Worm (Caenorhabditis elegans) whole organism, L4 larva: ENCODE data around the gene cest-31.

Source experiments
- F10B5.3 ChIP-seq: sonication (generic microtip); optimal IDR thresholded peaks from 2 replicates; lab custom pipeline; 2016; ENCODE audit warnings: mild to moderate bottlenecking, missing genetic modification characterization, missing compliant biosample characterization
- F26F4.8 ChIP-seq: fragments of 200-800 bp; sonication (Bioruptor generic); conservative IDR thresholded peaks from 2 replicates; pipeline ENCODE4 v1.3.6; 2022; ENCODE audit warnings: missing genetic modification characterization, missing compliant biosample characterization
- F37D6.2 ChIP-seq: sonication (generic microtip); optimal IDR thresholded peaks from 2 replicates; lab custom pipeline; 2016; ENCODE audit warnings: mild to moderate bottlenecking, missing genetic modification characterization, missing compliant biosample characterization
- F44E2.7 ChIP-seq: fragments of 200-800 bp; sonication (Bioruptor generic); IDR thresholded peaks from 2 replicates; pipeline ENCODE4 v2.1.2; 2022; ENCODE audit warnings: missing genetic modification characterization, missing compliant biosample characterization
- F49E8.2 ChIP-seq: sonication (generic microtip); optimal IDR thresholded peaks from 2 replicates; lab custom pipeline; 2016; ENCODE audit warnings: missing compliant biosample characterization, mild to moderate bottlenecking, missing genetic modification characterization, borderline replicate concordance
- T20F7.1 ChIP-seq: fragments of 200-800 bp; sonication (Bioruptor generic); optimal IDR thresholded peaks from 2 replicates; lab custom pipeline; 2018; ENCODE audit warnings: mild to moderate bottlenecking, missing genetic modification characterization, missing compliant biosample characterization
- Y105C5A.15 ChIP-seq: fragments of 200-800 bp; sonication (Bioruptor generic); IDR thresholded peaks from 2 replicates; pipeline ENCODE4 v1.3.6; 2022; ENCODE audit warnings: missing genetic modification characterization, missing compliant biosample characterization
- Y48G9A.11 ChIP-seq: fragments of 200-800 bp; sonication (Bioruptor generic); IDR thresholded peaks from 2 replicates; pipeline ENCODE4 v1.3.6; 2022; ENCODE audit warnings: missing genetic modification reagents, missing genetic modification characterization, missing compliant biosample characterization
- ama-1 ChIP-seq: fragments of 150-350 bp; optimal IDR thresholded peaks from 2 replicates; lab custom pipeline; 2014; ENCODE audit warnings: inconsistent platforms, mixed read lengths
- arid-1 ChIP-seq: fragments of 200-800 bp; sonication (Bioruptor generic); conservative IDR thresholded peaks from 2 replicates; pipeline ENCODE4 v1.3.6; 2022; ENCODE audit warnings: missing genetic modification reagents, missing genetic modification characterization, missing compliant biosample characterization
- attf-4 ChIP-seq: sonication (generic microtip); optimal IDR thresholded peaks from 3 replicates; lab custom pipeline; 2017; ENCODE audit warnings: missing biosample characterization, missing genetic modification characterization
- ceh-20 ChIP-seq: fragments of 200-800 bp; sonication (Bioruptor generic); IDR thresholded peaks from 2 replicates; pipeline ENCODE4 v1.3.6; 2022; ENCODE audit warnings: missing genetic modification reagents, missing genetic modification characterization, missing compliant biosample characterization
- daf-8 ChIP-seq: fragments of 200-800 bp; sonication (Bioruptor generic); IDR thresholded peaks from 2 replicates; pipeline ENCODE4 v1.3.6; 2022; ENCODE audit warnings: missing genetic modification characterization, missing compliant biosample characterization
- dmd-6 ChIP-seq: fragments of 200-800 bp; sonication (Bioruptor generic); IDR thresholded peaks from 2 replicates; pipeline ENCODE4 v1.3.6; 2022; ENCODE audit warnings: missing genetic modification reagents, missing genetic modification characterization, missing compliant biosample characterization
- dpl-1 ChIP-seq: fragments of 150-350 bp; optimal IDR thresholded peaks from 2 replicates; lab custom pipeline; 2014; ENCODE audit warnings: missing biosample characterization, missing genetic modification reagents, missing genetic modification characterization
- dve-1 ChIP-seq: sonication (generic microtip); optimal IDR thresholded peaks from 2 replicates; lab custom pipeline; 2017; ENCODE audit warnings: antibody characterized with exemption, mild to moderate bottlenecking, missing genetic modification characterization, missing compliant biosample characterization; ENCODE audit not compliant: insufficient read depth
- egl-27 ChIP-seq: sonication (generic microtip); optimal IDR thresholded peaks from 3 replicates; lab custom pipeline; 2017; ENCODE audit warnings: missing biosample characterization, missing genetic modification reagents, missing genetic modification characterization
- egl-43 ChIP-seq: fragments of 200-800 bp; sonication (Bioruptor generic); IDR thresholded peaks from 2 replicates; pipeline ENCODE4 v1.3.6; 2022; ENCODE audit warnings: missing genetic modification reagents, missing genetic modification characterization, missing compliant biosample characterization
- gei-8 ChIP-seq: fragments of 200-800 bp; sonication (Bioruptor generic); optimal IDR thresholded peaks from 2 replicates; lab custom pipeline; 2018; ENCODE audit warnings: mild to moderate bottlenecking, missing genetic modification characterization, missing compliant biosample characterization
- hlh-11 ChIP-seq: fragments of 200-800 bp; sonication (Bioruptor generic); optimal IDR thresholded peaks from 2 replicates; lab custom pipeline; 2018; ENCODE audit warnings: mild to moderate bottlenecking, missing genetic modification characterization, missing compliant biosample characterization
- hlh-30 ChIP-seq: sonication (generic microtip); optimal IDR thresholded peaks from 2 replicates; lab custom pipeline; 2017; ENCODE audit warnings: antibody characterized with exemption, mild to moderate bottlenecking, missing genetic modification characterization, missing compliant biosample characterization; ENCODE audit not compliant: insufficient read depth
- lim-7 ChIP-seq: fragments of 200-800 bp; sonication (Bioruptor generic); IDR thresholded peaks from 2 replicates; pipeline ENCODE4 v1.3.6; 2022; ENCODE audit warnings: missing genetic modification characterization, missing compliant biosample characterization
- lin-1 ChIP-seq: fragments of 200-800 bp; sonication (Bioruptor generic); IDR thresholded peaks from 2 replicates; pipeline ENCODE4 v1.3.6; 2022; ENCODE audit warnings: missing genetic modification reagents, missing genetic modification characterization, missing compliant biosample characterization
- lin-29 ChIP-seq: fragments of 200-800 bp; sonication (Bioruptor generic); IDR thresholded peaks from 2 replicates; pipeline ENCODE4 v1.3.6; 2022; ENCODE audit warnings: missing genetic modification reagents, missing genetic modification characterization, missing compliant biosample characterization
- lin-38 ChIP-seq: fragments of 200-800 bp; sonication (Bioruptor generic); IDR thresholded peaks from 2 replicates; pipeline ENCODE4 v1.3.6; 2022; ENCODE audit warnings: missing genetic modification reagents, missing genetic modification characterization, missing compliant biosample characterization
- lir-3 ChIP-seq: sonication (generic microtip); optimal IDR thresholded peaks from 2 replicates; lab custom pipeline; 2016; ENCODE audit warnings: mild to moderate bottlenecking, missing genetic modification characterization, missing compliant biosample characterization
- madf-9 ChIP-seq: fragments of 200-800 bp; sonication (Bioruptor generic); conservative IDR thresholded peaks from 2 replicates; pipeline ENCODE4 v1.3.6; 2022; ENCODE audit warnings: missing genetic modification reagents, missing genetic modification characterization, missing compliant biosample characterization
- mdt-29 ChIP-seq: fragments of 200-800 bp; sonication (Bioruptor generic); IDR thresholded peaks from 2 replicates; pipeline ENCODE4 v1.3.6; 2022; ENCODE audit warnings: missing genetic modification reagents, missing genetic modification characterization, missing compliant biosample characterization
- mes-2 ChIP-seq: sonication (generic microtip); optimal IDR thresholded peaks from 2 replicates; lab custom pipeline; 2016; ENCODE audit warnings: missing genotype, mild to moderate bottlenecking, missing genetic modification characterization, missing compliant biosample characterization; ENCODE audit not compliant: poor library complexity, severe bottlenecking
- mxl-3 ChIP-seq: fragments of 200-800 bp; sonication (Bioruptor generic); optimal IDR thresholded peaks from 2 replicates; lab custom pipeline; 2018; ENCODE audit warnings: mild to moderate bottlenecking, missing genetic modification characterization, missing compliant biosample characterization
- nhr-41 ChIP-seq: fragments of 200-800 bp; sonication (Bioruptor generic); IDR thresholded peaks from 2 replicates; pipeline ENCODE4 v1.3.6; 2022; ENCODE audit warnings: missing genetic modification reagents, missing genetic modification characterization, missing compliant biosample characterization
- nhr-48 ChIP-seq: sonication (generic microtip); optimal IDR thresholded peaks from 2 replicates; lab custom pipeline; 2016; ENCODE audit warnings: mild to moderate bottlenecking, missing genetic modification characterization, missing compliant biosample characterization
- nhr-6 ChIP-seq: fragments of 150-350 bp; optimal IDR thresholded peaks from 2 replicates; lab custom pipeline; 2014; ENCODE audit warnings: missing biosample characterization, missing genetic modification characterization
- nhr-76 ChIP-seq: fragments of 150-350 bp; optimal IDR thresholded peaks from 2 replicates; lab custom pipeline; 2014; ENCODE audit warnings: missing biosample characterization, missing genetic modification characterization
- nhr-77 ChIP-seq: fragments of 150-350 bp; optimal IDR thresholded peaks from 2 replicates; lab custom pipeline; 2014; ENCODE audit warnings: missing biosample characterization, missing genetic modification characterization
- pha-4 ChIP-seq, 2 experiments: fragments of 150-350 bp in 1 of 2; fragments of 200-800 bp in 1 of 2; sonication (Bioruptor generic) in 1 of 2; IDR thresholded peaks in 1 of 2; optimal IDR thresholded peaks in 1 of 2; 2 replicates each; pipeline versions ENCODE4 v1.3.6 to Lab custom; 2014 to 2022; ENCODE audit warnings: missing genetic modification characterization in 2 of 2, missing genetic modification reagents in 2 of 2, missing biosample characterization in 1 of 2, missing compliant biosample characterization in 1 of 2
- php-3 ChIP-seq: fragments of 200-800 bp; sonication (Bioruptor generic); IDR thresholded peaks from 2 replicates; pipeline ENCODE4 v1.3.6; 2022; ENCODE audit warnings: missing genetic modification reagents, missing genetic modification characterization, missing compliant biosample characterization
- pqm-1 ChIP-seq: sonication (generic microtip); optimal IDR thresholded peaks from 2 replicates; lab custom pipeline; 2017; ENCODE audit warnings: missing biosample characterization, missing genetic modification characterization
- sdz-12 ChIP-seq: fragments of 200-800 bp; sonication (Bioruptor generic); optimal IDR thresholded peaks from 2 replicates; lab custom pipeline; 2018; ENCODE audit warnings: mild to moderate bottlenecking, missing genetic modification characterization, missing compliant biosample characterization
- snpc-1.2 ChIP-seq: fragments of 200-800 bp; sonication (Bioruptor generic); IDR thresholded peaks from 2 replicates; pipeline ENCODE4 v1.3.6; 2022; ENCODE audit warnings: missing genetic modification reagents, missing genetic modification characterization, missing compliant biosample characterization
- snpc-4 ChIP-seq: fragments of 150-350 bp; optimal IDR thresholded peaks from 2 replicates; lab custom pipeline; 2014; ENCODE audit warnings: missing biosample characterization, missing genetic modification characterization
- spr-3 ChIP-seq: fragments of 200-800 bp; sonication (Bioruptor generic); optimal IDR thresholded peaks from 2 replicates; lab custom pipeline; 2018; ENCODE audit warnings: mild to moderate bottlenecking, missing genetic modification characterization, missing compliant biosample characterization
- unc-39 ChIP-seq: sonication (generic microtip); optimal IDR thresholded peaks from 2 replicates; lab custom pipeline; 2017; ENCODE audit warnings: missing biosample characterization, missing genetic modification characterization
- zfp-2 ChIP-seq: sonication (generic microtip); optimal IDR thresholded peaks from 2 replicates; lab custom pipeline; 2016; ENCODE audit warnings: mild to moderate bottlenecking, missing genetic modification characterization, missing compliant biosample characterization
- zfp-3 ChIP-seq: fragments of 200-800 bp; sonication (Bioruptor generic); conservative IDR thresholded peaks from 2 replicates; pipeline ENCODE4 v1.3.6; 2022; ENCODE audit warnings: missing genetic modification reagents, missing genetic modification characterization, missing compliant biosample characterization
- zip-11 ChIP-seq: fragments of 200-800 bp; sonication (Bioruptor generic); IDR thresholded peaks from 2 replicates; pipeline ENCODE4 v1.3.6; 2022; ENCODE audit warnings: missing genetic modification characterization, missing compliant biosample characterization
- zip-2 ChIP-seq: fragments of 150-350 bp; optimal IDR thresholded peaks from 2 replicates; lab custom pipeline; 2014; ENCODE audit warnings: missing biosample characterization, missing genetic modification characterization
- ztf-11 ChIP-seq: fragments of 150-350 bp; optimal IDR thresholded peaks from 2 replicates; lab custom pipeline; 2014; ENCODE audit warnings: missing biosample characterization, missing genetic modification characterization
- ztf-7 ChIP-seq: fragments of 150-350 bp; optimal IDR thresholded peaks from 2 replicates; lab custom pipeline; 2014; ENCODE audit warnings: missing biosample characterization, missing genetic modification characterization

Gene cest-31

DNA sequence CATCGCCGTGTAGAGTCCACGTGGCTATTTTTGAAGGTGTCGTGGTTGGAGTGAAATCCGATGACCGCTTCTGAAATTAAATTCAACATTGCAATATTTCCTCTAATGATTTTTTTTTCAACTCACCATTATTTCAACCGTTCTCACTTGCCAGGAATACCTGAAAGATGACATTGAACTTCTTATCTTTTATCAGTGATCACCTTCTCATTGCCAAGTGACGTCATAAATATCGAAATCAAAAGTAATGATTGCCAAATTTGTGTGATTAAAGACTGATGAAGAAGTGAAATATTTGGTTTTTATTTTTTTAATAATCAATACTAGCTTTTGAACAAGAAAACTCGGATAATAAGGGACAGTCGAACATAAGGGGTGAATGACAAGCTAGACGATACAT, 32.7 kb downstream of the cest-31 start, which contains the start of gene W02F12.4 (continued):
- TF ChIP-seq madf-9 (no peak), nhr-6 (tag; lab: Kevin White, UChicago) (peak; percentile 28), zfp-2 (no peak), zfp-3 (GFP tag; lab: Robert Waterston, UW) (no peak), dve-1 (tag; lab: Kevin White, UChicago) (peak; percentile 81), spr-3 (GFP tag; lab: Kevin White, UChicago) (no peak), php-3 (GFP tag; lab: Robert Waterston, UW) (0 out of 2 replicates have a peak, but pooled peaks have one; percentile 7), pqm-1 (tag; lab: Kevin White, UChicago) (peak; percentile 84), lim-7 (GFP tag; lab: Robert Waterston, UW) (no peak), ama-1 (no peak), nhr-48 (peak; percentile 6), Y105C5A.15 (GFP tag; lab: Robert Waterston, UW) (no peak), F26F4.8 (no peak), F10B5.3 (no peak), ztf-11 (no peak), F37D6.2 (tag; lab: Kevin White, UChicago) (no peak), hlh-30 (tag; lab: Kevin White, UChicago) (peak; percentile 44)
- TF ChIP-seq, all 104 proteins: peak for 19

DNA sequence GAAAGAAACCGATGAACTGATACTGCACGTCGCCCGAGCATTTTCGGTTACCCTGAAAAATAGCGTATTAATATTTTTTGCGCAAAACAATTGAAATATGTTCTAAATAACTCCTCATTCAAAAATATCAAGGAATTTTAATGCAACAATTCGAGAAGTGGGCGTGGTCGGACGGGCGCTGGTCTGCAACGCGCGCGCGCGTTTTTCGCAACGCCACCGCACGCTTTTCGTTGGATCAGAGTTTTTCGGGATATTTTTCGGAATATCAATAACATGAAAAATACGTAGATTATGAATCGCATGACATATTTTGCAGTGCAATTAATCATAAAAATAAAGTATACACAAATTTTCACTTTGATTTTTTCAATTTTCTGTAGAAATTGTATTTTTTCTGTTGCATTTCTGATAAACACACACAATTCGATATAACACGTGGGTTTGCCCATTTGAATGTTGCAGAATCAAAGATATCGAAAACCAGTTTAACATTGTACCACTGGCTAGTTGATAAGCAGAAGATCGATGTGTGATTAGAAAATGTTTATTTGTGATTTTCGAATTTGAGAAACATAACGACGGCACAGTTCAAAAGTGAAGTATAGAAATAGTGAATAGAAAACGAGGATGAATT, 35.1 kb downstream of the cest-31 start, which contains the start of gene dlst-1:
dlst-1 (minus strand) TSS at position 52 of the 634 bp plus-strand sequence.
- TF ChIP-seq nhr-76 (no peak), egl-43 (GFP tag; lab: Robert Waterston, UW) (no peak), ceh-20 (no peak), daf-8 (GFP tag; lab: Robert Waterston, UW) (no peak), lim-7 (GFP tag; lab: Robert Waterston, UW) (no peak), hlh-11 (tag; lab: Kevin White, UChicago) (peak; percentile 34), pha-4 (GFP tag; IDR thresholded peaks at IDR 0.05; lab: Robert Waterston, UW) (0 out of 2 replicates have a peak, but pooled peaks have one; percentile 39), pha-4 (tag; optimal IDR thresholded peaks at IDR 0.05; lab: Kevin White, UChicago) (no peak), dve-1 (tag; lab: Kevin White, UChicago) (peak; percentile 45), mdt-29 (GFP tag; lab: Robert Waterston, UW) (no peak), gei-8 (GFP tag; lab: Kevin White, UChicago) (no peak), mxl-3 (GFP tag; lab: Kevin White, UChicago) (peak; percentile 54), ztf-7 (tag; lab: Kevin White, UChicago) (no peak), nhr-77 (tag; lab: Kevin White, UChicago) (no peak), T20F7.1 (GFP tag; lab: Kevin White, UChicago) (peak; percentile 85), zip-2 (tag; lab: Kevin White, UChicago) (no peak), sdz-12 (GFP tag; lab: Kevin White, UChicago) (no peak), arid-1 (GFP tag; lab: Robert Waterston, UW) (no peak), F49E8.2 (tag; lab: Kevin White, UChicago) (peak; percentile 1), Y105C5A.15 (GFP tag; lab: Robert Waterston, UW) (no peak), lin-1 (no peak), unc-39 (tag; lab: Kevin White, UChicago) (no peak), lin-38 (GFP tag; lab: Robert Waterston, UW) (peak; percentile 59), snpc-4 (tag; lab: Kevin White, UChicago) (no peak), zip-11 (GFP tag; lab: Robert Waterston, UW) (no peak), Y48G9A.11 (GFP tag; lab: Robert Waterston, UW) (peak; percentile 79), zfp-3 (GFP tag; lab: Robert Waterston, UW) (no peak), mes-2 (tag; lab: Kevin White, UChicago) (peak; percentile 79), dmd-6 (GFP tag; lab: Robert Waterston, UW) (0 out of 2 replicates have a peak, but pooled peaks have one; percentile 23), lir-3 (tag; lab: Kevin White, UChicago) (no peak), nhr-41 (no peak), snpc-1.2 (GFP tag; lab: Robert Waterston, UW) (no peak), spr-3 (GFP tag; lab: Kevin White, UChicago) (no peak), attf-4 (no peak), F44E2.7 (GFP tag; lab: Robert Waterston, UW) (no peak), egl-27 (tag; lab: Kevin White, UChicago) (no peak), lin-29 (GFP tag; lab: Robert Waterston, UW) (no peak), dpl-1 (GFP tag; lab: Kevin White, UChicago) (peak; percentile 33)
